Worm (Caenorhabditis elegans): Measurements from ENCODE around the gene cutc-1.

The cutc-1 gene

ce11 chrIII:8413501-8413900, 10.1 kb upstream of the cutc-1 start:
- TF ChIP-seq unc-98 (GFP tag; IDR thresholded peaks at IDR 0.05): no peak
- no peak for TF ChIP-seq pax-3 (tag; optimal IDR thresholded peaks at IDR 0.05)
- TF ChIP-seq hlh-17 (GFP tag; optimal IDR thresholded peaks at IDR 0.05; ENCODE audit: borderline replicate concordance): no peak
- peak; percentile 55 for TF ChIP-seq ceh-8 (GFP tag; optimal IDR thresholded peaks at IDR 0.05)
- TF ChIP-seq zip-4 (GFP tag; optimal IDR thresholded peaks at IDR 0.05): no peak
- TF ChIP-seq alr-1 (tag; optimal IDR thresholded peaks at IDR 0.05; ENCODE audit: borderline replicate concordance): no peak
- no peak for TF ChIP-seq hlh-4 (tag; optimal IDR thresholded peaks at IDR 0.05)

- TF ChIP-seq irx-1 (tag; optimal IDR thresholded peaks at IDR 0.05) (no peak), lin-39 (tag; optimal IDR thresholded peaks at IDR 0.05) (no peak), lir-3 (tag; optimal IDR thresholded peaks at IDR 0.05; ENCODE audit: poor library complexity) (no peak), ceh-90 (tag; optimal IDR thresholded peaks at IDR 0.05) (no peak), efl-3 (GFP tag; optimal IDR thresholded peaks at IDR 0.05) (no peak), unc-30 (tag; optimal IDR thresholded peaks at IDR 0.05) (no peak), lin-15B (tag; optimal IDR thresholded peaks at IDR 0.05) (peak; percentile 24), mef-2 (tag; optimal IDR thresholded peaks at IDR 0.05) (no peak), fos-1 (tag; optimal IDR thresholded peaks at IDR 0.05) (peak; percentile 63), ceh-88 (GFP tag; IDR thresholded peaks at IDR 0.05) (no peak), nhr-47 (tag; optimal IDR thresholded peaks at IDR 0.05) (peak; percentile 52), F16B12.6 (tag; optimal IDR thresholded peaks at IDR 0.05) (peak; percentile 35), aly-2 (tag; optimal IDR thresholded peaks at IDR 0.05) (no peak), ama-1 (optimal IDR thresholded peaks at IDR 0.05) (no peak), nhr-71 (tag; optimal IDR thresholded peaks at IDR 0.05) (peak; percentile 72), unc-98 (GFP tag; IDR thresholded peaks at IDR 0.05) (no peak), blmp-1 (tag; optimal IDR thresholded peaks at IDR 0.05) (peak; percentile 85), hpl-2 (GFP tag; optimal IDR thresholded peaks at IDR 0.05) (no peak), efl-1 (optimal IDR thresholded peaks at IDR 0.05) (peak; percentile 58 to 77), efl-1 (GFP tag; optimal IDR thresholded peaks at IDR 0.05 in 1 of 2) (peak; percentile 57 to 77), fkh-10 (GFP tag; optimal IDR thresholded peaks at IDR 0.05) (peak; percentile 54), xbp-1 (tag; optimal IDR thresholded peaks at IDR 0.05) (peak; percentile 44), skn-1 (tag; optimal IDR thresholded peaks at IDR 0.05) (peak; percentile 88), lin-35 (GFP tag; optimal IDR thresholded peaks at IDR 0.05) (peak; percentile 67 to 77), Y116A8C.19 (tag; optimal IDR thresholded peaks at IDR 0.05; ENCODE audit: borderline replicate concordance) (no peak), mdl-1 (tag; optimal IDR thresholded peaks at IDR 0.05) (peak in 1 of 2 experiments; percentile 29), ztf-4 (tag; optimal IDR thresholded peaks at IDR 0.05) (peak; percentile 15), vab-15 (tag; optimal IDR thresholded peaks at IDR 0.05) (no peak), swsn-7 (tag; optimal IDR thresholded peaks at IDR 0.05) (peak; percentile 58), zip-4 (GFP tag; optimal IDR thresholded peaks at IDR 0.05) (peak; percentile 7), dpl-1 (GFP tag; optimal IDR thresholded peaks at IDR 0.05) (peak; percentile 57 to 79 (median 58)), lin-13 (GFP tag; optimal IDR thresholded peaks at IDR 0.05) (peak; percentile 50), mab-9 (GFP tag; IDR thresholded peaks at IDR 0.05) (no peak), nhr-90 (tag; optimal IDR thresholded peaks at IDR 0.05; ENCODE audit: poor library complexity) (peak; percentile 22), nhr-20 (tag; optimal IDR thresholded peaks at IDR 0.05) (peak; percentile 55), nhr-237 (tag; optimal IDR thresholded peaks at IDR 0.05) (no peak), rnt-1 (tag; optimal IDR thresholded peaks at IDR 0.05) (peak; percentile 19), elt-2 (tag; optimal IDR thresholded peaks at IDR 0.05) (peak; percentile 24), C16A3.4 (tag; optimal IDR thresholded peaks at IDR 0.05) (no peak), unc-86 (tag; optimal IDR thresholded peaks at IDR 0.05) (peak; percentile 66), snu-23 (GFP tag; optimal IDR thresholded peaks at IDR 0.05) (peak; percentile 69), alr-1 (tag; optimal IDR thresholded peaks at IDR 0.05; ENCODE audit: borderline replicate concordance) (no peak), lin-14 (GFP tag; optimal IDR thresholded peaks at IDR 0.05) (peak; percentile 97), lsy-2 (tag; optimal IDR thresholded peaks at IDR 0.05) (peak; percentile 84 to 93), nhr-12 (tag; optimal IDR thresholded peaks at IDR 0.05) (no peak), nhr-28 (tag; optimal IDR thresholded peaks at IDR 0.05) (no peak), hlh-17 (GFP tag; optimal IDR thresholded peaks at IDR 0.05; ENCODE audit: borderline replicate concordance) (no peak), isw-1 (GFP tag; IDR thresholded peaks at IDR 0.05) (peak; percentile 43)
Observed at ce11 chrIII:8411976-8412375, 8.6 kb upstream of the cutc-1 start.
